Worm (Caenorhabditis elegans) whole organism, L4 larva: ENCODE data around the gene sra-11.

Experiments used
- T20F7.1 ChIP-seq: fragments of 200-800 bp; sonication (Bioruptor generic); optimal IDR thresholded peaks from 2 replicates; lab custom pipeline; 2018; ENCODE audit warnings: mild to moderate bottlenecking, missing genetic modification characterization, missing compliant biosample characterization
- attf-4 ChIP-seq: sonication (generic microtip); optimal IDR thresholded peaks from 3 replicates; lab custom pipeline; 2017; ENCODE audit warnings: missing biosample characterization, missing genetic modification characterization
- ceh-82 ChIP-seq: sonication (generic microtip); optimal IDR thresholded peaks from 2 replicates; lab custom pipeline; 2017; ENCODE audit warnings: missing biosample characterization, missing genetic modification characterization
- dmd-9 ChIP-seq: fragments of 200-800 bp; sonication (Bioruptor generic); IDR thresholded peaks from 2 replicates; pipeline ENCODE4 v1.3.6; 2022; ENCODE audit warnings: missing genetic modification reagents, missing genetic modification characterization, missing compliant biosample characterization
- lin-39 ChIP-seq: fragments of 150-350 bp; optimal IDR thresholded peaks from 2 replicates; lab custom pipeline; 2014; ENCODE audit warnings: missing biosample characterization, missing genetic modification reagents, missing genetic modification characterization
- lsy-2 ChIP-seq, 2 experiments: fragments of 150-350 bp in 1 of 2; sonication (generic microtip) in 1 of 2; optimal IDR thresholded peaks; 2 replicates each; lab custom pipeline; 2014 to 2017; ENCODE audit warnings: missing biosample characterization in 2 of 2, missing genetic modification characterization in 2 of 2
- mdt-29 ChIP-seq: fragments of 200-800 bp; sonication (Bioruptor generic); IDR thresholded peaks from 2 replicates; pipeline ENCODE4 v1.3.6; 2022; ENCODE audit warnings: missing genetic modification reagents, missing genetic modification characterization, missing compliant biosample characterization
- mep-1 ChIP-seq: fragments of 150-350 bp; sonication (generic microtip); optimal IDR thresholded peaks from 3 replicates; lab custom pipeline; 2014; ENCODE audit warnings: missing biosample characterization, missing genetic modification characterization
- mes-2 ChIP-seq: sonication (generic microtip); optimal IDR thresholded peaks from 2 replicates; lab custom pipeline; 2016; ENCODE audit warnings: missing genotype, mild to moderate bottlenecking, missing genetic modification characterization, missing compliant biosample characterization; ENCODE audit not compliant: poor library complexity, severe bottlenecking
- nhr-10 ChIP-seq: fragments of 150-350 bp; optimal IDR thresholded peaks from 2 replicates; lab custom pipeline; 2014; ENCODE audit warnings: missing biosample characterization, missing genetic modification characterization
- nhr-28 ChIP-seq: fragments of 150-350 bp; optimal IDR thresholded peaks from 2 replicates; lab custom pipeline; 2014; ENCODE audit warnings: missing biosample characterization, missing genetic modification characterization
- rbr-2 ChIP-seq: sonication (generic microtip); optimal IDR thresholded peaks from 2 replicates; lab custom pipeline; 2016; ENCODE audit warnings: missing genotype, missing genetic modification characterization, missing compliant biosample characterization
- skn-1 ChIP-seq: fragments of 150-350 bp; optimal IDR thresholded peaks from 2 replicates; lab custom pipeline; 2014; ENCODE audit warnings: missing biosample characterization, missing genetic modification characterization
- vab-7 ChIP-seq: fragments of 200-800 bp; sonication (Bioruptor generic); IDR thresholded peaks from 2 replicates; pipeline ENCODE4 v1.3.6; 2022; ENCODE audit warnings: missing genetic modification reagents, missing genetic modification characterization, missing compliant biosample characterization

- TF ChIP-seq lin-39 (tag; lab: Kevin White, UChicago): no peak
- TF ChIP-seq dmd-9 (GFP tag; lab: Robert Waterston, UW): no peak
- no peak for TF ChIP-seq nhr-28 (tag; lab: Kevin White, UChicago)
- TF ChIP-seq mep-1 (tag; lab: Kevin White, UChicago): no peak
- TF ChIP-seq nhr-10: no peak
- TF ChIP-seq rbr-2 (tag; lab: Kevin White, UChicago): no peak
- TF ChIP-seq ceh-82: no peak
- no peak for TF ChIP-seq skn-1 (tag; lab: Kevin White, UChicago)
- no peak for TF ChIP-seq mes-2 (tag; lab: Kevin White, UChicago)
- TF ChIP-seq T20F7.1: no peak
- TF ChIP-seq vab-7 (GFP tag; lab: Robert Waterston, UW): no peak
- TF ChIP-seq lsy-2 (tag; optimal IDR thresholded peaks at IDR 0.05; lab: Kevin White, UChicago): no peak
- TF ChIP-seq attf-4 (tag; lab: Kevin White, UChicago): no peak
- no peak for TF ChIP-seq mdt-29 (GFP tag; lab: Robert Waterston, UW)
Measured at ce11 chrII:10923948-10924347, 13.8 kb upstream of the sra-11 start, which contains the start of gene Y19D2B.2.
